Worm (Caenorhabditis elegans) whole organism, L1 larva: Measurements from ENCODE around the gene K09B11.5.

Experiments used
- C04F5.9 ChIP-seq: sonication (generic microtip); optimal IDR thresholded peaks from 2 replicates; lab custom pipeline; 2016; ENCODE audit warnings: missing genetic modification characterization, missing compliant biosample characterization
- C16A3.4 ChIP-seq: fragments of 150-350 bp; optimal IDR thresholded peaks from 2 replicates; lab custom pipeline; 2014; ENCODE audit warnings: missing biosample characterization, missing genetic modification characterization
- C34B4.2 ChIP-seq: sonication (generic microtip); optimal IDR thresholded peaks from 2 replicates; lab custom pipeline; 2017; ENCODE audit warnings: mild to moderate bottlenecking, missing genetic modification characterization, missing compliant biosample characterization
- F16B12.6 ChIP-seq: fragments of 150-350 bp; optimal IDR thresholded peaks from 2 replicates; lab custom pipeline; 2014; ENCODE audit warnings: missing biosample characterization, missing genetic modification characterization
- aha-1 ChIP-seq: fragments of 150-350 bp; optimal IDR thresholded peaks from 2 replicates; lab custom pipeline; 2014; ENCODE audit warnings: missing biosample characterization, missing genetic modification characterization
- ama-1 ChIP-seq: fragments of 150-350 bp; optimal IDR thresholded peaks from 2 replicates; lab custom pipeline; 2014
- blmp-1 ChIP-seq: fragments of 150-350 bp; optimal IDR thresholded peaks from 2 replicates; lab custom pipeline; 2014; ENCODE audit warnings: missing biosample characterization, missing genetic modification characterization
- ceh-8 ChIP-seq: fragments of 200-800 bp; sonication (Bioruptor generic); optimal IDR thresholded peaks from 2 replicates; lab custom pipeline; 2018; ENCODE audit warnings: mild to moderate bottlenecking, missing genetic modification characterization, moderate library complexity, missing compliant biosample characterization
- ceh-82 ChIP-seq, 3 experiments: fragments of 150-350 bp in 1 of 3; sonication (generic microtip) in 2 of 3; optimal IDR thresholded peaks; 2 replicates each; lab custom pipeline; 2014 to 2017; ENCODE audit warnings: missing biosample characterization in 3 of 3, missing genetic modification characterization in 3 of 3
- ceh-88 ChIP-seq: fragments of 200-800 bp; sonication (Bioruptor generic); IDR thresholded peaks from 2 replicates; pipeline ENCODE4 v1.3.6; 2022; ENCODE audit warnings: missing genetic modification characterization, missing compliant biosample characterization
- ces-1 ChIP-seq: fragments of 150-350 bp; optimal IDR thresholded peaks from 2 replicates; lab custom pipeline; 2014; ENCODE audit warnings: missing biosample characterization, missing genetic modification reagents, missing genetic modification characterization
- dpl-1 ChIP-seq, 3 experiments: fragments of 150-350 bp in 2 of 3; sonication (generic microtip) in 1 of 3; optimal IDR thresholded peaks; 2 replicates each; lab custom pipeline; 2014 to 2017; ENCODE audit warnings: missing biosample characterization in 3 of 3, missing genetic modification characterization in 3 of 3, missing genetic modification reagents in 3 of 3
- dsc-1 ChIP-seq: sonication (generic microtip); optimal IDR thresholded peaks from 2 replicates; lab custom pipeline; 2016; ENCODE audit warnings: mild to moderate bottlenecking, missing genetic modification characterization, missing compliant biosample characterization
- efl-1 ChIP-seq, 4 experiments: fragments of 150-350 bp; optimal IDR thresholded peaks in 3 of 4; peaks in 1 of 4; 1 replicate in 1 of 4; 2 replicates in 3 of 4; lab custom pipeline; 2014; ENCODE audit warnings: missing biosample characterization in 2 of 4, missing genetic modification characterization in 2 of 4, missing genetic modification reagents in 2 of 4
- efl-3 ChIP-seq: fragments of 200-800 bp; sonication (Bioruptor generic); optimal IDR thresholded peaks from 2 replicates; lab custom pipeline; 2018; ENCODE audit warnings: mild to moderate bottlenecking, missing genetic modification characterization, missing compliant biosample characterization
- egl-13 ChIP-seq: sonication (generic microtip); optimal IDR thresholded peaks from 2 replicates; lab custom pipeline; 2016; ENCODE audit warnings: missing genotype, missing genetic modification reagents, missing genetic modification characterization, missing compliant biosample characterization
- elt-3 ChIP-seq, 6 experiments: fragments of 150-350 bp in 1 of 6; sonication (generic microtip); optimal IDR thresholded peaks; 2 replicates each; lab custom pipeline; 2017 to 2018; ENCODE audit warnings: missing biosample characterization in 6 of 6, missing genetic modification characterization in 6 of 6, inconsistent platforms in 1 of 6
- fkh-4 ChIP-seq: sonication (generic microtip); optimal IDR thresholded peaks from 2 replicates; lab custom pipeline; 2016; ENCODE audit warnings: missing compliant biosample characterization, missing genetic modification characterization, borderline replicate concordance
- grh-1 ChIP-seq: fragments of 200-800 bp; sonication (Bioruptor generic); IDR thresholded peaks from 2 replicates; pipeline ENCODE4 v1.3.6; 2022; ENCODE audit warnings: missing genetic modification reagents, missing genetic modification characterization, missing compliant biosample characterization
- hlh-4 ChIP-seq: sonication (generic microtip); optimal IDR thresholded peaks from 2 replicates; lab custom pipeline; 2016; ENCODE audit warnings: mild to moderate bottlenecking, missing genetic modification characterization, missing compliant biosample characterization
- irx-1 ChIP-seq: sonication (generic microtip); optimal IDR thresholded peaks from 2 replicates; lab custom pipeline; 2016; ENCODE audit warnings: missing genetic modification characterization, missing compliant biosample characterization
- isw-1 ChIP-seq: fragments of 200-800 bp; sonication (Bioruptor generic); IDR thresholded peaks from 2 replicates; pipeline ENCODE4 v1.3.6; 2022; ENCODE audit warnings: missing genetic modification characterization, missing compliant biosample characterization
- lir-3 ChIP-seq: sonication (generic microtip); optimal IDR thresholded peaks from 2 replicates; lab custom pipeline; 2016; ENCODE audit warnings: mild to moderate bottlenecking, missing genetic modification characterization, moderate library complexity, missing compliant biosample characterization; ENCODE audit not compliant: poor library complexity
- lsy-2 ChIP-seq, 2 experiments: fragments of 150-350 bp; optimal IDR thresholded peaks; 2 replicates each; lab custom pipeline; 2014; ENCODE audit warnings: missing biosample characterization in 2 of 2, missing genetic modification characterization in 2 of 2
- mab-9 ChIP-seq: fragments of 200-800 bp; sonication (Bioruptor generic); IDR thresholded peaks from 2 replicates; pipeline ENCODE4 v1.3.6; 2022; ENCODE audit warnings: missing genetic modification reagents, missing genetic modification characterization, missing compliant biosample characterization
- mdl-1 ChIP-seq, 2 experiments: fragments of 150-350 bp; optimal IDR thresholded peaks; 2 replicates each; lab custom pipeline; 2014 to 2017; ENCODE audit warnings: missing biosample characterization in 2 of 2, missing genetic modification characterization in 2 of 2, inconsistent platforms in 1 of 2
- mef-2 ChIP-seq: fragments of 150-350 bp; optimal IDR thresholded peaks from 2 replicates; lab custom pipeline; 2014; ENCODE audit warnings: missing biosample characterization, missing genetic modification characterization
- mep-1 ChIP-seq: fragments of 150-350 bp; optimal IDR thresholded peaks from 2 replicates; lab custom pipeline; 2014; ENCODE audit warnings: missing biosample characterization, missing genetic modification characterization
- nhr-12 ChIP-seq: sonication (generic microtip); optimal IDR thresholded peaks from 2 replicates; lab custom pipeline; 2017; ENCODE audit warnings: missing biosample characterization, missing genetic modification characterization
- nhr-19 ChIP-seq: fragments of 200-800 bp; sonication (Bioruptor generic); conservative IDR thresholded peaks from 2 replicates; pipeline ENCODE4 v1.3.6; 2022; ENCODE audit warnings: missing genetic modification characterization, missing compliant biosample characterization
- nhr-20 ChIP-seq: sonication (generic microtip); optimal IDR thresholded peaks from 2 replicates; lab custom pipeline; 2016; ENCODE audit warnings: mild to moderate bottlenecking, missing genetic modification characterization, missing compliant biosample characterization
- nhr-237 ChIP-seq: fragments of 150-350 bp; optimal IDR thresholded peaks from 2 replicates; lab custom pipeline; 2014; ENCODE audit warnings: missing biosample characterization, missing genetic modification characterization
- nhr-28 ChIP-seq: fragments of 150-350 bp; optimal IDR thresholded peaks from 2 replicates; lab custom pipeline; 2014; ENCODE audit warnings: missing biosample characterization, missing genetic modification characterization
- nhr-71 ChIP-seq: sonication (generic microtip); optimal IDR thresholded peaks from 2 replicates; lab custom pipeline; 2016; ENCODE audit warnings: mild to moderate bottlenecking, missing genetic modification characterization, moderate library complexity, missing compliant biosample characterization
- nhr-77 ChIP-seq: fragments of 150-350 bp; optimal IDR thresholded peaks from 2 replicates; lab custom pipeline; 2014; ENCODE audit warnings: missing biosample characterization, missing genetic modification characterization
- nhr-85 ChIP-seq: sonication (generic microtip); peaks from one replicate; lab custom pipeline; 2016; ENCODE audit warnings: missing genetic modification characterization, inconsistent platforms, missing compliant biosample characterization
- pag-3 ChIP-seq: sonication (generic microtip); optimal IDR thresholded peaks from 2 replicates; lab custom pipeline; 2017; ENCODE audit warnings: missing genetic modification characterization, mild to moderate bottlenecking, missing compliant biosample characterization, antibody characterized with exemption, borderline replicate concordance; ENCODE audit not compliant: insufficient read depth
- rnt-1 ChIP-seq: sonication (generic microtip); optimal IDR thresholded peaks from 2 replicates; lab custom pipeline; 2016; ENCODE audit warnings: mild to moderate bottlenecking, missing genetic modification characterization, moderate library complexity, missing compliant biosample characterization
- skn-1 ChIP-seq: fragments of 150-350 bp; optimal IDR thresholded peaks from 2 replicates; lab custom pipeline; 2014; ENCODE audit warnings: missing biosample characterization, missing genetic modification characterization
- snu-23 ChIP-seq: sonication (generic microtip); optimal IDR thresholded peaks from 2 replicates; lab custom pipeline; 2016; ENCODE audit warnings: missing genetic modification characterization, missing compliant biosample characterization
- sox-4 ChIP-seq: sonication (generic microtip); optimal IDR thresholded peaks from 2 replicates; lab custom pipeline; 2016; ENCODE audit warnings: missing genetic modification characterization, missing compliant biosample characterization
- sup-37 ChIP-seq: fragments of 200-800 bp; sonication (Bioruptor generic); optimal IDR thresholded peaks from 2 replicates; lab custom pipeline; 2018; ENCODE audit warnings: mild to moderate bottlenecking, missing genetic modification characterization, missing compliant biosample characterization
- swsn-7 ChIP-seq: sonication (generic microtip); optimal IDR thresholded peaks from 2 replicates; lab custom pipeline; 2016; ENCODE audit warnings: missing genetic modification characterization, missing compliant biosample characterization
- tbx-2 ChIP-seq: sonication (generic microtip); optimal IDR thresholded peaks from 2 replicates; lab custom pipeline; 2016; ENCODE audit warnings: missing genetic modification characterization, missing compliant biosample characterization
- tlp-1 ChIP-seq: fragments of 150-350 bp; optimal IDR thresholded peaks from 2 replicates; lab custom pipeline; 2014; ENCODE audit warnings: missing biosample characterization, missing genetic modification characterization
- unc-98 ChIP-seq: fragments of 200-800 bp; sonication (Bioruptor generic); IDR thresholded peaks from 2 replicates; pipeline ENCODE4 v1.3.6; 2022; ENCODE audit warnings: missing genetic modification characterization, missing compliant biosample characterization
- vab-15 ChIP-seq: sonication (generic microtip); optimal IDR thresholded peaks from 2 replicates; lab custom pipeline; 2017; ENCODE audit warnings: missing genotype, mild to moderate bottlenecking, missing genetic modification characterization, missing compliant biosample characterization
- zag-1 ChIP-seq: fragments of 150-350 bp; optimal IDR thresholded peaks from 2 replicates; lab custom pipeline; 2014; ENCODE audit warnings: missing biosample characterization, missing genetic modification characterization
- ztf-11 ChIP-seq, 2 experiments: sonication (generic microtip); optimal IDR thresholded peaks; 2 replicates each; lab custom pipeline; 2016 to 2017; ENCODE audit warnings: missing genetic modification characterization in 2 of 2, missing biosample characterization in 1 of 2, missing compliant biosample characterization in 1 of 2
- ztf-4 ChIP-seq: fragments of 150-350 bp; optimal IDR thresholded peaks from 2 replicates; lab custom pipeline; 2014; ENCODE audit warnings: missing biosample characterization, missing genetic modification characterization

Gene K09B11.5

ce11 chrIV:13453509-13453908 lies 19.7 kb upstream of the K09B11.5 start (continued):
- TF ChIP-seq ces-1 (GFP tag; lab: Kevin White, UChicago) (no peak), mab-9 (GFP tag; lab: Robert Waterston, UW) (no peak), sup-37 (GFP tag; lab: Kevin White, UChicago) (no peak), ztf-4 (tag; lab: Kevin White, UChicago) (no peak), aha-1 (tag; lab: Kevin White, UChicago) (no peak), blmp-1 (tag; lab: Kevin White, UChicago) (peak; percentile 28), egl-13 (tag; lab: Kevin White, UChicago) (no peak), efl-1 (optimal IDR thresholded peaks at IDR 0.05; lab: Kevin White, UChicago) (peak; percentile 25 to 27), efl-1 (GFP tag; optimal IDR thresholded peaks at IDR 0.05 in 1 of 2; lab: Kevin White, UChicago) (peak in 1 of 2 experiments; percentile 35), swsn-7 (tag; lab: Kevin White, UChicago) (no peak), lir-3 (no peak), grh-1 (GFP tag; lab: Robert Waterston, UW) (no peak), nhr-85 (tag; lab: Kevin White, UChicago) (no peak), nhr-28 (tag; lab: Kevin White, UChicago) (no peak), mep-1 (tag; lab: Kevin White, UChicago) (peak; percentile 52), nhr-12 (no peak), unc-98 (GFP tag; lab: Robert Waterston, UW) (no peak), tbx-2 (no peak), efl-3 (GFP tag; lab: Kevin White, UChicago) (no peak), nhr-77 (tag; lab: Kevin White, UChicago) (no peak), dsc-1 (peak; percentile 60), mef-2 (tag; lab: Kevin White, UChicago) (no peak), ceh-82 (tag; optimal IDR thresholded peaks at IDR 0.05; lab: Kevin White, UChicago) (peak in 1 of 3 experiments; percentile 23), rnt-1 (no peak), fkh-4 (tag; lab: Kevin White, UChicago) (no peak), tlp-1 (tag; lab: Kevin White, UChicago) (no peak), C16A3.4 (tag; lab: Kevin White, UChicago) (no peak), irx-1 (tag; lab: Kevin White, UChicago) (no peak), dpl-1 (GFP tag; optimal IDR thresholded peaks at IDR 0.05; lab: Kevin White, UChicago) (peak in 2 of 3 experiments; percentile 2 to 55), snu-23 (peak; percentile 2), mdl-1 (tag; optimal IDR thresholded peaks at IDR 0.05; lab: Kevin White, UChicago) (no peak), lsy-2 (tag; optimal IDR thresholded peaks at IDR 0.05; lab: Kevin White, UChicago) (peak in 1 of 2 experiments; percentile 42), nhr-19 (no peak), ztf-11 (tag; optimal IDR thresholded peaks at IDR 0.05; lab: Kevin White, UChicago) (no peak), C34B4.2 (tag; lab: Kevin White, UChicago) (no peak), skn-1 (tag; lab: Kevin White, UChicago) (no peak), pag-3 (no peak), ama-1 (lab: Kevin White, UChicago) (no peak), nhr-71 (tag; lab: Kevin White, UChicago) (no peak), sox-4 (tag; lab: Kevin White, UChicago) (no peak), elt-3 (tag; optimal IDR thresholded peaks at IDR 0.05; lab: Kevin White, UChicago) (no peak), nhr-20 (no peak), vab-15 (tag; lab: Kevin White, UChicago) (no peak), zag-1 (tag; lab: Kevin White, UChicago) (no peak), F16B12.6 (tag; lab: Kevin White, UChicago) (peak; percentile 26), ceh-8 (no peak), nhr-237 (tag; lab: Kevin White, UChicago) (no peak), C04F5.9 (tag; lab: Kevin White, UChicago) (no peak), hlh-4 (tag; lab: Kevin White, UChicago) (no peak), ceh-88 (GFP tag; lab: Robert Waterston, UW) (no peak), isw-1 (GFP tag; lab: Robert Waterston, UW) (no peak)
- TF ChIP-seq, all 84 proteins: peak for 14
